Fruit fly (Drosophila melanogaster) whole organism, embryonic: ENCODE results near the gene spirit.

Experiments
- ATbp ChIP-seq: fragments of 200-800 bp; sonication (Bioruptor generic); optimal IDR thresholded peaks from 2 replicates; lab custom pipeline; 2017; ENCODE audit warnings: missing biosample characterization, mild to moderate bottlenecking, missing genetic modification characterization, missing genetic modification reagents
- Ada2b ChIP-seq: fragments of 200-800 bp; sonication (Bioruptor generic); IDR thresholded peaks from 2 replicates; pipeline ENCODE4 v1.3.6; 2022; ENCODE audit warnings: missing biosample characterization, missing genetic modification characterization
- CG10959 ChIP-seq: fragments of 200-800 bp; sonication (Bioruptor generic); IDR thresholded peaks from 2 replicates; pipeline ENCODE4 v1.3.6; 2022; ENCODE audit warnings: missing biosample characterization, missing genetic modification characterization
- CG11085 ChIP-seq: fragments of 200-800 bp; sonication (Bioruptor generic); IDR thresholded peaks from 2 replicates; pipeline ENCODE4 v1.3.6; 2022; ENCODE audit warnings: missing biosample characterization, missing genetic modification characterization
- CG11456 ChIP-seq: fragments of 200-800 bp; sonication (Bioruptor generic); IDR thresholded peaks from 3 replicates; pipeline ENCODE4 v1.3.6; 2022; ENCODE audit warnings: missing biosample characterization, missing genetic modification characterization
- CG11560 ChIP-seq: fragments of 200-800 bp; sonication (Bioruptor generic); IDR thresholded peaks from 3 replicates; pipeline ENCODE4 v1.3.6; 2022; ENCODE audit warnings: missing biosample characterization, missing genetic modification characterization
- CG1233 ChIP-seq: fragments of 200-800 bp; sonication (Bioruptor generic); optimal IDR thresholded peaks from 4 replicates; lab custom pipeline; 2018; ENCODE audit warnings: missing biosample characterization, mild to moderate bottlenecking, missing genetic modification characterization
- CG12744 ChIP-seq: fragments of 200-800 bp; sonication (Bioruptor generic); optimal IDR thresholded peaks from 2 replicates; lab custom pipeline; 2016; ENCODE audit warnings: missing biosample characterization, missing genetic modification characterization
- CG18262 ChIP-seq: fragments of 200-800 bp; optimal IDR thresholded peaks from 3 replicates; lab custom pipeline; 2019; ENCODE audit warnings: missing biosample characterization, mild to moderate bottlenecking, missing genetic modification characterization, moderate library complexity
- CG2116 ChIP-seq: fragments of 200-800 bp; sonication (Bioruptor generic); optimal IDR thresholded peaks from 3 replicates; lab custom pipeline; 2018; ENCODE audit warnings: missing biosample characterization, mild to moderate bottlenecking, missing genetic modification characterization
- CG2120 ChIP-seq: fragments of 200-800 bp; sonication (Bioruptor generic); optimal IDR thresholded peaks from 3 replicates; lab custom pipeline; 2016; ENCODE audit warnings: missing biosample characterization, missing genetic modification characterization
- CG2129 ChIP-seq: fragments of 200-800 bp; sonication (Bioruptor generic); IDR thresholded peaks from 2 replicates; pipeline ENCODE4 v1.3.6; 2022; ENCODE audit warnings: missing biosample characterization, missing genetic modification characterization; ENCODE audit not compliant: partially characterized antibody
- CG33213 ChIP-seq: fragments of 200-800 bp; sonication (Bioruptor generic); optimal IDR thresholded peaks from 3 replicates; lab custom pipeline; 2016; ENCODE audit warnings: missing biosample characterization, missing genetic modification characterization
- CG34376 ChIP-seq: fragments of 200-800 bp; sonication (Bioruptor generic); optimal IDR thresholded peaks from 2 replicates; lab custom pipeline; 2018; ENCODE audit warnings: missing biosample characterization, mild to moderate bottlenecking, missing genetic modification characterization
- CG42726 ChIP-seq: fragments of 200-800 bp; sonication (Bioruptor generic); IDR thresholded peaks from 2 replicates; pipeline ENCODE4 v1.3.6; 2022; ENCODE audit warnings: missing biosample characterization, missing genetic modification characterization; ENCODE audit not compliant: partially characterized antibody
- CG6813 ChIP-seq: fragments of 200-800 bp; sonication (Bioruptor generic); optimal IDR thresholded peaks from 2 replicates; lab custom pipeline; 2017; ENCODE audit warnings: missing biosample characterization, missing genetic modification characterization, mild to moderate bottlenecking, moderate library complexity, missing genetic modification reagents
- CG6854 ChIP-seq: fragments of 200-800 bp; sonication (Bioruptor generic); optimal IDR thresholded peaks from 3 replicates; lab custom pipeline; 2017; ENCODE audit warnings: missing biosample characterization, mild to moderate bottlenecking, missing genetic modification characterization
- CkIIα-i1 ChIP-seq: fragments of 200-800 bp; sonication (Bioruptor generic); IDR thresholded peaks from 2 replicates; pipeline ENCODE4 v1.3.6; 2022; ENCODE audit warnings: missing biosample characterization, missing genetic modification characterization
- CoRest ChIP-seq: fragments of 200-800 bp; sonication (Bioruptor generic); optimal IDR thresholded peaks from 3 replicates; lab custom pipeline; 2018; ENCODE audit warnings: missing biosample characterization, mild to moderate bottlenecking, missing genetic modification characterization, moderate library complexity
- D ChIP-seq, 2 experiments: fragments of 200-800 bp in 1 of 2; fragments of >200 bp in 1 of 2; sonication (Bioruptor generic) in 1 of 2; optimal IDR thresholded peaks; 2 replicates in 1 of 2; 3 replicates in 1 of 2; lab custom pipeline; 2017; ENCODE audit warnings: mild to moderate bottlenecking in 1 of 2, missing biosample characterization in 1 of 2, missing genetic modification characterization in 1 of 2, missing genetic modification reagents in 1 of 2
- Doc3 ChIP-seq: fragments of 200-800 bp; sonication (Bioruptor generic); IDR thresholded peaks from 3 replicates; pipeline ENCODE4 v1.3.6; 2022; ENCODE audit warnings: missing biosample characterization, missing genetic modification characterization; ENCODE audit not compliant: partially characterized antibody
- Dp ChIP-seq: fragments of 200-800 bp; sonication (Bioruptor generic); optimal IDR thresholded peaks from 2 replicates; lab custom pipeline; 2018; ENCODE audit warnings: missing biosample characterization, mild to moderate bottlenecking, missing genetic modification characterization, moderate library complexity
- Ets97D ChIP-seq: fragments of 200-800 bp; sonication (Bioruptor generic); optimal IDR thresholded peaks from 3 replicates; lab custom pipeline; 2016; ENCODE audit warnings: missing biosample characterization, missing genetic modification characterization
- Hr39 ChIP-seq: fragments of >200 bp; optimal IDR thresholded peaks from 2 replicates; lab custom pipeline; 2017
- Kr ChIP-seq: fragments of 200-800 bp; sonication (Bioruptor generic); optimal IDR thresholded peaks from 2 replicates; lab custom pipeline; 2017; ENCODE audit warnings: missing biosample characterization, mild to moderate bottlenecking, missing genetic modification characterization
- Lhr ChIP-seq: fragments of 200-800 bp; sonication (Bioruptor generic); optimal IDR thresholded peaks from 3 replicates; lab custom pipeline; 2017; ENCODE audit warnings: mild to moderate bottlenecking, missing biosample characterization, missing genetic modification reagents, missing genetic modification characterization
- Mes4 ChIP-seq: fragments of 200-800 bp; sonication (Bioruptor generic); optimal IDR thresholded peaks from 2 replicates; lab custom pipeline; 2016; ENCODE audit warnings: missing biosample characterization, missing genetic modification characterization
- Rfx ChIP-seq: fragments of 200-800 bp; sonication (Bioruptor generic); IDR thresholded peaks from 2 replicates; pipeline ENCODE4 v1.3.6; 2022; ENCODE audit warnings: missing biosample characterization, missing genetic modification characterization
- Scr ChIP-seq: fragments of 200-800 bp; sonication (Bioruptor generic); IDR thresholded peaks from 2 replicates; pipeline ENCODE4 v1.3.6; 2022; ENCODE audit warnings: missing biosample characterization, missing genetic modification characterization; ENCODE audit not compliant: partially characterized antibody
- Side ChIP-seq: fragments of 200-800 bp; sonication (Bioruptor generic); optimal IDR thresholded peaks from 2 replicates; lab custom pipeline; 2016; ENCODE audit warnings: missing biosample characterization, missing genetic modification characterization
- Vsx1 ChIP-seq: fragments of 200-800 bp; sonication (Bioruptor generic); optimal IDR thresholded peaks from 2 replicates; lab custom pipeline; 2017; ENCODE audit warnings: missing biosample characterization, mild to moderate bottlenecking, missing genetic modification characterization, missing genetic modification reagents
- ap ChIP-seq: fragments of 200-800 bp; sonication (Bioruptor generic); IDR thresholded peaks from 2 replicates; pipeline ENCODE4 v1.3.6; 2022; ENCODE audit warnings: missing biosample characterization, missing genetic modification characterization
- ase ChIP-seq: fragments of 200-800 bp; sonication (Bioruptor generic); IDR thresholded peaks from 3 replicates; pipeline ENCODE4 v1.3.6; 2022; ENCODE audit warnings: missing biosample characterization, missing genetic modification characterization
- ci ChIP-seq: fragments of 200-800 bp; sonication (Bioruptor generic); IDR thresholded peaks from 3 replicates; pipeline ENCODE4 v1.3.6; 2022; ENCODE audit warnings: missing biosample characterization, missing genetic modification characterization
- crol ChIP-seq: fragments of 200-800 bp; sonication (Bioruptor generic); IDR thresholded peaks from 2 replicates; pipeline ENCODE4 v1.3.6; 2022; ENCODE audit warnings: missing biosample characterization, missing genetic modification characterization
- esg ChIP-seq: fragments of 200-800 bp; sonication (Bioruptor generic); conservative IDR thresholded peaks from 2 replicates; pipeline ENCODE4 v1.3.6; 2022; ENCODE audit warnings: missing biosample characterization, missing genetic modification characterization
- fu2 ChIP-seq: fragments of 200-800 bp; sonication (Bioruptor generic); optimal IDR thresholded peaks from 2 replicates; lab custom pipeline; 2016; ENCODE audit warnings: missing biosample characterization, missing genetic modification characterization
- gsb-n ChIP-seq: fragments of 200-800 bp; sonication (Bioruptor generic); optimal IDR thresholded peaks from 3 replicates; lab custom pipeline; 2018; ENCODE audit warnings: missing biosample characterization, mild to moderate bottlenecking, missing genetic modification characterization
- ham ChIP-seq: fragments of 200-800 bp; sonication (Bioruptor generic); IDR thresholded peaks from 2 replicates; pipeline ENCODE4 v1.3.6; 2022; ENCODE audit warnings: missing biosample characterization, missing genetic modification characterization
- insv ChIP-seq, 2 experiments: fragments of 200-800 bp; sonication (Bioruptor generic); optimal IDR thresholded peaks; 3 replicates each; lab custom pipeline; 2016 to 2018; ENCODE audit warnings: missing biosample characterization in 2 of 2, missing genetic modification characterization in 2 of 2
- kay ChIP-seq: fragments of 200-800 bp; sonication (Bioruptor generic); optimal IDR thresholded peaks from 2 replicates; lab custom pipeline; 2016; ENCODE audit warnings: missing biosample characterization, missing genetic modification characterization
- lab ChIP-seq: fragments of 200-800 bp; sonication (Bioruptor generic); optimal IDR thresholded peaks from 3 replicates; lab custom pipeline; 2017; ENCODE audit warnings: missing biosample characterization, missing genetic modification characterization, mild to moderate bottlenecking, moderate library complexity, missing genetic modification reagents
- lbe ChIP-seq: fragments of 200-800 bp; sonication (Bioruptor generic); optimal IDR thresholded peaks from 2 replicates; lab custom pipeline; 2016; ENCODE audit warnings: missing biosample characterization, mild to moderate bottlenecking, missing genetic modification characterization
- nerfin-2 ChIP-seq: fragments of 200-800 bp; sonication (Bioruptor generic); IDR thresholded peaks from 2 replicates; pipeline ENCODE4 v1.3.6; 2022; ENCODE audit warnings: missing biosample characterization, missing genetic modification characterization; ENCODE audit not compliant: partially characterized antibody
- otp ChIP-seq: fragments of 200-800 bp; sonication (Bioruptor generic); IDR thresholded peaks from 3 replicates; pipeline ENCODE4, ENCODE4 v1.3.6; 2022; ENCODE audit warnings: missing biosample characterization, missing genetic modification characterization
- scrt ChIP-seq: fragments of 200-800 bp; sonication (Bioruptor generic); optimal IDR thresholded peaks from 2 replicates; lab custom pipeline; 2018; ENCODE audit warnings: missing biosample characterization, mild to moderate bottlenecking, missing genetic modification characterization, moderate library complexity
- sens-2 ChIP-seq: fragments of 200-800 bp; sonication (Bioruptor generic); IDR thresholded peaks from 2 replicates; pipeline ENCODE4 v1.3.6; 2022; ENCODE audit warnings: missing biosample characterization, missing genetic modification characterization
- tx ChIP-seq: fragments of 200-800 bp; sonication (Bioruptor generic); optimal IDR thresholded peaks from 2 replicates; lab custom pipeline; 2016; ENCODE audit warnings: missing biosample characterization, missing genetic modification characterization
- unpg ChIP-seq: fragments of 200-800 bp; sonication (Bioruptor generic); optimal IDR thresholded peaks from 3 replicates; lab custom pipeline; 2018; ENCODE audit warnings: missing biosample characterization, mild to moderate bottlenecking, missing genetic modification characterization, moderate library complexity
- wek ChIP-seq: fragments of 200-800 bp; sonication (Bioruptor generic); optimal IDR thresholded peaks from 3 replicates; lab custom pipeline; 2018; ENCODE audit warnings: missing biosample characterization, mild to moderate bottlenecking, missing genetic modification characterization, moderate library complexity
- zfh1 ChIP-seq: fragments of 200-800 bp; sonication (Bioruptor generic); IDR thresholded peaks from 3 replicates; pipeline ENCODE4 v1.3.6; 2022; ENCODE audit warnings: missing biosample characterization, missing genetic modification characterization

Gene spirit

dm6 chrX:8541985-8542384, 31.4 kb downstream of the spirit start (continued):
- no peak for TF ChIP-seq otp (GFP tag; lab: Robert Waterston, UW)
- TF ChIP-seq nerfin-2 (GFP tag; lab: Robert Waterston, UW), result no peak
- TF ChIP-seq Ets97D, result no peak
- TF ChIP-seq D (optimal IDR thresholded peaks at IDR 0.05; lab: Kevin White, UChicago), result no peak
- TF ChIP-seq D (GFP tag; optimal IDR thresholded peaks at IDR 0.05; lab: Kevin White, UChicago), result no peak
- TF ChIP-seq Ada2b (GFP tag; lab: Robert Waterston, UW), result peak; percentile 67; the same call in 1 of the 2 replicates
- TF ChIP-seq CG42726, result no peak
- no peak for TF ChIP-seq CG2129 (GFP tag; lab: Robert Waterston, UW)
- peak; percentile 71 for TF ChIP-seq unpg (GFP tag; lab: Kevin White, UChicago)
- TF ChIP-seq CG6854, result peak; percentile 62
- no peak for TF ChIP-seq Mes4 (GFP tag; lab: Kevin White, UChicago)
- TF ChIP-seq Doc3, result no peak
- TF ChIP-seq CkIIα-i1 (GFP tag; lab: Robert Waterston, UW), result no peak
- no peak for TF ChIP-seq tx (GFP tag; lab: Kevin White, UChicago)
- TF ChIP-seq CG1233 (GFP tag; lab: Kevin White, UChicago), result peak; percentile 41
- no peak for TF ChIP-seq CG33213 (GFP tag; lab: Kevin White, UChicago)
- no peak for TF ChIP-seq insv (GFP tag; optimal IDR thresholded peaks at IDR 0.05; lab: Kevin White, UChicago)
- TF ChIP-seq CG2120 (GFP tag; lab: Kevin White, UChicago), result peak; percentile 73
- no peak for TF ChIP-seq Lhr
- no peak for TF ChIP-seq CG12744 (GFP tag; lab: Kevin White, UChicago)
- TF ChIP-seq CG10959 (GFP tag; lab: Robert Waterston, UW), result no peak
- TF ChIP-seq Side, result no peak
- TF ChIP-seq ase (GFP tag; lab: Robert Waterston, UW), result no peak
- no peak for TF ChIP-seq sens-2 (GFP tag; lab: Robert Waterston, UW)
- peak; percentile 86 for TF ChIP-seq lab (GFP tag; lab: Kevin White, UChicago)
- 0 out of 3 replicates have a peak, but pooled peaks have one; percentile 63 for TF ChIP-seq CG11456 (GFP tag; lab: Robert Waterston, UW)
- peak; percentile 61 for TF ChIP-seq CoRest (tag; lab: Kevin White, UChicago)
- peak; percentile 67 for TF ChIP-seq scrt (GFP tag; lab: Kevin White, UChicago)
- TF ChIP-seq CG2116, result no peak
- TF ChIP-seq esg (GFP tag; lab: Robert Waterston, UW), result peak; percentile 46; the same call in 1 of the 2 replicates
- no peak for TF ChIP-seq crol (GFP tag; lab: Robert Waterston, UW)
- TF ChIP-seq Hr39 (lab: Kevin White, UChicago), result no peak
- peak; percentile 60 for TF ChIP-seq CG6813 (GFP tag; lab: Kevin White, UChicago)
- TF ChIP-seq ATbp, result peak; percentile 23
- no peak for TF ChIP-seq Kr (GFP tag; lab: Kevin White, UChicago)
- no peak for TF ChIP-seq Vsx1 (GFP tag; lab: Kevin White, UChicago)
- no peak for TF ChIP-seq gsb-n (tag; lab: Kevin White, UChicago)
- no peak for TF ChIP-seq CG11085
- no peak for TF ChIP-seq wek (GFP tag; lab: Kevin White, UChicago)
- no peak for TF ChIP-seq CG11560 (tag; lab: Robert Waterston, UW)
- TF ChIP-seq ap, result no peak
- TF ChIP-seq kay (GFP tag; lab: Kevin White, UChicago), result no peak
- TF ChIP-seq CG18262, result peak; percentile 41
- TF ChIP-seq ham (GFP tag; lab: Robert Waterston, UW), result no peak
- TF ChIP-seq CG34376, result no peak
- no peak for TF ChIP-seq fu2 (GFP tag; lab: Kevin White, UChicago)
- peak; percentile 49; the same call in 1 of the 3 replicates for TF ChIP-seq ci
- TF ChIP-seq zfh1, result peak; percentile 69; the same call in 2 of the 3 replicates
- TF ChIP-seq lbe (GFP tag; lab: Kevin White, UChicago), result no peak
- TF ChIP-seq Rfx (GFP tag; lab: Robert Waterston, UW), result peak; percentile 76
- no peak for TF ChIP-seq Dp (GFP tag; lab: Kevin White, UChicago)
- TF ChIP-seq Scr (GFP tag; lab: Robert Waterston, UW), result no peak
